Worm (Caenorhabditis elegans) whole organism, late embryonic: ENCODE measurements around the gene C44F1.1.
A peak's percentile ranks its signal among the peaks of the same experiment; 100 is the strongest.

Source experiments
- C38D4.7 ChIP-seq: fragments of 200-800 bp; sonication (Bioruptor generic); optimal IDR thresholded peaks from 2 replicates; lab custom pipeline; 2018; ENCODE audit warnings: mild to moderate bottlenecking, missing genetic modification characterization, moderate library complexity, missing compliant biosample characterization
- F13H6.1 ChIP-seq: sonication (generic microtip); optimal IDR thresholded peaks from 2 replicates; lab custom pipeline; 2016; ENCODE audit warnings: missing genetic modification characterization, missing compliant biosample characterization
- K02D7.2 ChIP-seq: sonication (generic microtip); optimal IDR thresholded peaks from 2 replicates; lab custom pipeline; 2017; ENCODE audit warnings: mild to moderate bottlenecking, missing genetic modification characterization, missing compliant biosample characterization
- ceh-19 ChIP-seq: fragments of 200-800 bp; sonication (Bioruptor generic); optimal IDR thresholded peaks from 2 replicates; lab custom pipeline; 2018; ENCODE audit warnings: mild to moderate bottlenecking, missing genetic modification characterization, missing compliant biosample characterization
- ceh-2 ChIP-seq: sonication (generic microtip); optimal IDR thresholded peaks from 2 replicates; lab custom pipeline; 2016; ENCODE audit warnings: missing genotype, missing genetic modification characterization, missing compliant biosample characterization
- ceh-22 ChIP-seq: sonication (generic microtip); optimal IDR thresholded peaks from 2 replicates; lab custom pipeline; 2017; ENCODE audit warnings: missing biosample characterization, missing genetic modification characterization
- ceh-24 ChIP-seq: sonication (generic microtip); optimal IDR thresholded peaks from 2 replicates; lab custom pipeline; 2016; ENCODE audit warnings: mild to moderate bottlenecking, missing genetic modification characterization, missing compliant biosample characterization
- ceh-9 ChIP-seq: sonication (generic microtip); optimal IDR thresholded peaks from 2 replicates; lab custom pipeline; 2016; ENCODE audit warnings: mild to moderate bottlenecking, missing genetic modification characterization, inconsistent platforms, missing compliant biosample characterization
- dve-1 ChIP-seq: sonication (generic microtip); optimal IDR thresholded peaks from 2 replicates; lab custom pipeline; 2017; ENCODE audit warnings: antibody characterized with exemption, mild to moderate bottlenecking, missing genetic modification characterization, missing compliant biosample characterization
- fax-1 ChIP-seq: sonication (generic microtip); optimal IDR thresholded peaks from 2 replicates; lab custom pipeline; 2016; ENCODE audit warnings: missing genotype, missing genetic modification characterization, missing compliant biosample characterization
- hlh-13 ChIP-seq: fragments of 200-800 bp; sonication (Bioruptor generic); optimal IDR thresholded peaks from 2 replicates; lab custom pipeline; 2018; ENCODE audit warnings: mild to moderate bottlenecking, missing genetic modification characterization, missing compliant biosample characterization
- hlh-30 ChIP-seq: sonication (generic microtip); optimal IDR thresholded peaks from 2 replicates; lab custom pipeline; 2017; ENCODE audit warnings: antibody characterized with exemption, missing genetic modification characterization, missing compliant biosample characterization; ENCODE audit not compliant: insufficient read depth
- hlh-6 ChIP-seq: sonication (generic microtip); optimal IDR thresholded peaks from 2 replicates; lab custom pipeline; 2016; ENCODE audit warnings: missing genotype, missing genetic modification characterization, missing compliant biosample characterization
- nhr-11 ChIP-seq: fragments of 150-350 bp; optimal IDR thresholded peaks from 2 replicates; lab custom pipeline; 2014; ENCODE audit warnings: missing biosample characterization, missing genetic modification characterization
- nhr-232 ChIP-seq: sonication (generic microtip); optimal IDR thresholded peaks from 2 replicates; lab custom pipeline; 2016; ENCODE audit warnings: missing genetic modification characterization, missing compliant biosample characterization
- pag-3 ChIP-seq: sonication (generic microtip); optimal IDR thresholded peaks from 2 replicates; lab custom pipeline; 2016; ENCODE audit warnings: missing compliant biosample characterization, missing genetic modification characterization, borderline replicate concordance
- pat-9 ChIP-seq: fragments of 200-800 bp; sonication (Bioruptor generic); optimal IDR thresholded peaks from 2 replicates; lab custom pipeline; 2018; ENCODE audit warnings: mild to moderate bottlenecking, missing genetic modification characterization, moderate library complexity, missing compliant biosample characterization
- pax-1 ChIP-seq: fragments of 150-350 bp; optimal IDR thresholded peaks from 2 replicates; lab custom pipeline; 2014; ENCODE audit warnings: missing biosample characterization, missing genetic modification characterization
- pha-2 ChIP-seq: sonication (generic microtip); optimal IDR thresholded peaks from 2 replicates; lab custom pipeline; 2017; ENCODE audit warnings: mild to moderate bottlenecking, missing genetic modification characterization, missing compliant biosample characterization
- pha-4 ChIP-seq: fragments of 150-350 bp; optimal IDR thresholded peaks from 2 replicates; lab custom pipeline; 2018; ENCODE audit warnings: missing biosample characterization, missing genetic modification reagents, missing genetic modification characterization
- pros-1 ChIP-seq: fragments of 150-350 bp; optimal IDR thresholded peaks from 2 replicates; lab custom pipeline; 2014; ENCODE audit warnings: missing biosample characterization, missing genetic modification reagents, missing genetic modification characterization
- ref-2 ChIP-seq: sonication (generic microtip); optimal IDR thresholded peaks from 2 replicates; lab custom pipeline; 2016; ENCODE audit warnings: missing genetic modification characterization, missing compliant biosample characterization
- rnt-1 ChIP-seq: sonication (generic microtip); optimal IDR thresholded peaks from 2 replicates; lab custom pipeline; 2016; ENCODE audit warnings: missing genetic modification characterization, missing compliant biosample characterization
- sdc-2 ChIP-seq: sonication (generic microtip); optimal IDR thresholded peaks from 2 replicates; lab custom pipeline; 2016; ENCODE audit warnings: missing genotype, missing genetic modification characterization, missing compliant biosample characterization
- sox-2 ChIP-seq: fragments of 200-800 bp; sonication (Bioruptor generic); IDR thresholded peaks from 2 replicates; pipeline ENCODE4 v1.3.6; 2022; ENCODE audit warnings: missing genetic modification reagents, missing genetic modification characterization, missing compliant biosample characterization
- syd-9 ChIP-seq: sonication (generic microtip); optimal IDR thresholded peaks from 2 replicates; lab custom pipeline; 2016; ENCODE audit warnings: mild to moderate bottlenecking, missing genetic modification characterization, moderate library complexity, missing compliant biosample characterization
- tbx-2 ChIP-seq: sonication (generic microtip); optimal IDR thresholded peaks from 2 replicates; lab custom pipeline; 2016; ENCODE audit warnings: missing genetic modification characterization, missing compliant biosample characterization
- ttx-3 ChIP-seq: sonication (generic microtip); optimal IDR thresholded peaks from 2 replicates; lab custom pipeline; 2016; ENCODE audit warnings: missing genetic modification reagents, missing genetic modification characterization, missing compliant biosample characterization
- unc-3 ChIP-seq, 2 experiments: fragments of 200-800 bp in 1 of 2; sonication (Bioruptor generic) in 1 of 2; sonication (generic microtip) in 1 of 2; conservative IDR thresholded peaks in 1 of 2; optimal IDR thresholded peaks in 1 of 2; 2 replicates each; pipeline versions ENCODE4 v1.3.6 to Lab custom; 2016 to 2022; ENCODE audit warnings: missing compliant biosample characterization in 2 of 2, missing genetic modification characterization in 2 of 2, missing genetic modification reagents in 1 of 2
- unc-42 ChIP-seq: sonication (generic microtip); optimal IDR thresholded peaks from 2 replicates; lab custom pipeline; 2016; ENCODE audit warnings: missing genotype, missing genetic modification characterization, missing compliant biosample characterization
- zip-5 ChIP-seq: sonication (generic microtip); optimal IDR thresholded peaks from 2 replicates; lab custom pipeline; 2016; ENCODE audit warnings: missing genetic modification characterization, missing compliant biosample characterization
- ztf-16 ChIP-seq: sonication (generic microtip); optimal IDR thresholded peaks from 2 replicates; lab custom pipeline; 2017; ENCODE audit warnings: missing genetic modification characterization, missing compliant biosample characterization

The C44F1.1 gene

ce11 chrIII:3729520-3729919 lies 35.8 kb downstream of the C44F1.1 start, which contains the start of gene F34D10.9:
TSS of gene F34D10.9 (minus strand) at chrIII:3729620.
- no peak for TF ChIP-seq zip-5 (tag; lab: Kevin White, UChicago)
- no peak for TF ChIP-seq nhr-232
- TF ChIP-seq pax-1 (tag; lab: Kevin White, UChicago), result no peak
- no peak for TF ChIP-seq fax-1 (tag; lab: Kevin White, UChicago)
- TF ChIP-seq sdc-2 (tag; lab: Kevin White, UChicago), result no peak
- TF ChIP-seq nhr-11 (tag; lab: Kevin White, UChicago), result no peak
- no peak for TF ChIP-seq K02D7.2 (tag; lab: Kevin White, UChicago)
- TF ChIP-seq ceh-22 (tag; lab: Kevin White, UChicago), result no peak
- TF ChIP-seq rnt-1 (tag; lab: Kevin White, UChicago), result no peak

ce11 chrIII:3726443-3726842 lies 38.9 kb downstream of the C44F1.1 start, which contains the start of gene gldi-5:
TSS of gene gldi-5 (minus strand) at chrIII:3726500.
- TF ChIP-seq pag-3 (tag; lab: Kevin White, UChicago), result no peak
- no peak for TF ChIP-seq ref-2 (tag; lab: Kevin White, UChicago)
- TF ChIP-seq pat-9 (tag; lab: Kevin White, UChicago), result no peak
- TF ChIP-seq syd-9, result no peak

ce11 chrIII:3724880-3725279 lies 40.5 kb downstream of the C44F1.1 start, which contains the start of gene C14B1.12:
TSS of gene C14B1.12 (minus strand) at chrIII:3724980.
- TF ChIP-seq rnt-1 (tag; lab: Kevin White, UChicago) (no peak), ttx-3 (tag; lab: Kevin White, UChicago) (no peak), pros-1 (tag; lab: Kevin White, UChicago) (no peak), pag-3 (tag; lab: Kevin White, UChicago) (no peak), ztf-16 (no peak), pax-1 (tag; lab: Kevin White, UChicago) (no peak), ceh-24 (tag; lab: Kevin White, UChicago) (no peak), dve-1 (tag; lab: Kevin White, UChicago) (no peak), pha-4 (no peak), sox-2 (GFP tag; lab: Robert Waterston, UW) (no peak), nhr-11 (tag; lab: Kevin White, UChicago) (no peak), ceh-19 (GFP tag; lab: Kevin White, UChicago) (no peak), hlh-6 (tag; lab: Kevin White, UChicago) (no peak), hlh-13 (GFP tag; lab: Kevin White, UChicago) (no peak), C38D4.7 (GFP tag; lab: Kevin White, UChicago) (no peak)

ce11 chrIII:3723726-3724125 lies 41.6 kb downstream of the C44F1.1 start:
- no peak for TF ChIP-seq sox-2 (GFP tag; lab: Robert Waterston, UW)
- no peak for TF ChIP-seq C38D4.7 (GFP tag; lab: Kevin White, UChicago)
- TF ChIP-seq ceh-2 (tag; lab: Kevin White, UChicago), result no peak
- no peak for TF ChIP-seq unc-3 (GFP tag; conservative IDR thresholded peaks at IDR 0.05; lab: Robert Waterston, UW)
- TF ChIP-seq unc-3 (tag; optimal IDR thresholded peaks at IDR 0.05; lab: Kevin White, UChicago), result no peak

ce11 chrIII:3719564-3719963 lies 45.8 kb downstream of the C44F1.1 start, which contains the start of gene C14B1.8:
TSS of gene C14B1.8 (minus strand) at chrIII:3719680.
- peak; percentile 95 for TF ChIP-seq unc-42
- no peak for TF ChIP-seq pha-4
- TF ChIP-seq pha-2 (tag; lab: Kevin White, UChicago), result no peak

- TF ChIP-seq tbx-2 (tag; lab: Kevin White, UChicago) (peak; percentile 16), ref-2 (tag; lab: Kevin White, UChicago) (no peak), ceh-9 (tag; lab: Kevin White, UChicago) (no peak), ceh-24 (tag; lab: Kevin White, UChicago) (no peak), F13H6.1 (no peak), hlh-30 (no peak)
Measured at ce11 chrIII:3716073-3716659, 49.2 kb downstream of the C44F1.1 start.
